Worm (Caenorhabditis elegans): ENCODE data around the gene php-3.

DNA sequence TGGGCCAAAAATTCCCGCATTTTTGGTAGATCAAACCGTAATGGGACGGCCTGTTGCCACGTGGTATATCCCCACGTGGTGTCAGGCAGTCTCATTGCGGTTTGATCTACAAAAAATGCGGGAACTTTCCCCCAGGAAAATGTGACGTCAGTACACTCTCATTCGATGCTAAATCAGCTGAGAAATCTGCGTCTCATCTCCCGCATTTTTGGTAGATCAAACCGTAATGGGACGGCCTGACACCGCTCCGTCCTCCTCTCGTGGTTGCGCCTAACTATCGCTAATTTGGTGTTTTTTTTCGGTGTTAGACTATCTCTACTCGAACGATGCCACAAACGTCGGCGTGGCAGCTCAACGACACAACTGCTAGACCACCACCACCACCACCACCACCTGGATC, 15.9 kb downstream of the php-3 start, which contains the start of gene zyg-8:
- TF ChIP-seq him-1 (tag; optimal IDR thresholded peaks at IDR 0.05) (no peak), W03F9.2 (tag; optimal IDR thresholded peaks at IDR 0.05) (no peak)

Data from whole organism, L4/young adult.